Worm (Caenorhabditis elegans): ENCODE measurements around the gene F59B1.8.

F59B1.8 gene

DNA sequence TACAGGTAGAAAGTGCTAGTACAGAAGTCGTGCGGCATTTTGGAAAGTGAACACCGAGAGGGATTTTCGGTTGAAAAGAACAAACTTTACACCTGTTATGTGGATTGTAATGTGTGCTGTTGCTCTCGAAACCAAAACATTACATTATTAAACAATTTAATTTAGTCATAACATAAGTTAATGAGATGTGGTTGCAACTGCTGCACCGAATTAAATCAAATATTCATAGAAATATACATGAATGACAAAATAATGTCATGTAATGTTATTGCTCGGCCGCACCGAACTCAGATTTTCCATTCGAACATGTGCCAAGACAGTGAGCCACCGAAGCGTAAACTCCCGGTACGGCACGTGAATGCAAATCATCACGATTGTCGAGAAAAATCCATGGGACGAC, 49.1 kb downstream of the F59B1.8 start, which contains the start of gene srh-213:
Gene srh-213, minus strand, starts transcription at position 101 of the 400 bp plus-strand sequence.
- TF ChIP-seq fkh-2 (tag; optimal IDR thresholded peaks at IDR 0.05) (no peak), zag-1 (tag; optimal IDR thresholded peaks at IDR 0.05) (no peak), nhr-76 (tag; optimal IDR thresholded peaks at IDR 0.05) (no peak), nhr-28 (tag; optimal IDR thresholded peaks at IDR 0.05) (no peak), mdl-1 (tag; optimal IDR thresholded peaks at IDR 0.05) (no peak), egl-27 (tag; optimal IDR thresholded peaks at IDR 0.05) (no peak), lsy-12 (tag; optimal IDR thresholded peaks at IDR 0.05) (no peak), fkh-10 (GFP tag; optimal IDR thresholded peaks at IDR 0.05) (no peak), nhr-25 (tag; optimal IDR thresholded peaks at IDR 0.05) (no peak), pqm-1 (tag; optimal IDR thresholded peaks at IDR 0.05) (no peak), ceh-9 (tag; optimal IDR thresholded peaks at IDR 0.05) (no peak), fos-1 (tag; optimal IDR thresholded peaks at IDR 0.05) (no peak), lin-15B (tag; optimal IDR thresholded peaks at IDR 0.05) (no peak), ztf-4 (tag; optimal IDR thresholded peaks at IDR 0.05) (no peak)

ce11 chrV:3592099-3592498, 51.9 kb downstream of the F59B1.8 start, which contains the start of gene T22F3.12:
T22F3.12 (minus strand) TSS chrV:3592199.
- TF ChIP-seq ceh-9 (tag; optimal IDR thresholded peaks at IDR 0.05) (no peak), mdl-1 (tag; optimal IDR thresholded peaks at IDR 0.05) (no peak), ztf-4 (tag; optimal IDR thresholded peaks at IDR 0.05) (no peak), elt-2 (tag; optimal IDR thresholded peaks at IDR 0.05) (no peak), nhr-43 (tag; optimal IDR thresholded peaks at IDR 0.05; ENCODE audit: poor library complexity, severe bottlenecking) (no peak), ZK546.5 (tag; optimal IDR thresholded peaks at IDR 0.05) (no peak), nhr-28 (tag; optimal IDR thresholded peaks at IDR 0.05) (no peak), jun-1 (tag; optimal IDR thresholded peaks at IDR 0.05) (no peak), fkh-10 (GFP tag; optimal IDR thresholded peaks at IDR 0.05) (no peak), pha-4 (tag; optimal IDR thresholded peaks at IDR 0.05) (no peak), ztf-11 (tag; optimal IDR thresholded peaks at IDR 0.05) (no peak), egl-5 (tag; optimal IDR thresholded peaks at IDR 0.05) (no peak), sea-2 (GFP tag; optimal IDR thresholded peaks at IDR 0.05) (no peak), nhr-25 (tag; optimal IDR thresholded peaks at IDR 0.05) (no peak), fos-1 (tag; optimal IDR thresholded peaks at IDR 0.05) (no peak), skn-1 (tag; optimal IDR thresholded peaks at IDR 0.05) (no peak), elt-3 (tag; optimal IDR thresholded peaks at IDR 0.05) (no peak), lsy-12 (tag; optimal IDR thresholded peaks at IDR 0.05) (no peak), eor-1 (tag; optimal IDR thresholded peaks at IDR 0.05) (no peak), egl-27 (tag; optimal IDR thresholded peaks at IDR 0.05) (no peak)
